Worm (Caenorhabditis elegans) whole organism, midembryonic: ENCODE measurements around the gene F08F8.6.

Experiments used
- T22C8.4 ChIP-seq: fragments of 200-800 bp; sonication (Bioruptor generic); IDR thresholded peaks from 2 replicates; pipeline ENCODE4 v1.3.6; 2022; ENCODE audit warnings: missing genetic modification characterization, missing compliant biosample characterization
- cog-1 ChIP-seq: sonication (generic microtip); optimal IDR thresholded peaks from 2 replicates; lab custom pipeline; 2016; ENCODE audit warnings: missing genetic modification characterization, missing compliant biosample characterization
- flt-1 ChIP-seq: fragments of 200-800 bp; sonication (Bioruptor generic); IDR thresholded peaks from 2 replicates; pipeline ENCODE4 v1.3.6; 2022; ENCODE audit warnings: missing genetic modification characterization, missing compliant biosample characterization
- klf-2 ChIP-seq: fragments of 200-800 bp; sonication (Bioruptor generic); conservative IDR thresholded peaks from 2 replicates; pipeline ENCODE4 v1.3.6; 2022; ENCODE audit warnings: missing genetic modification reagents, missing genetic modification characterization, missing compliant biosample characterization
- med-1 ChIP-seq: sonication (generic microtip); optimal IDR thresholded peaks from 2 replicates; lab custom pipeline; 2017; ENCODE audit warnings: missing genetic modification characterization, mild to moderate bottlenecking, missing compliant biosample characterization, antibody characterized with exemption, missing genetic modification reagents; ENCODE audit not compliant: insufficient read depth
- ref-1 ChIP-seq: fragments of 200-800 bp; sonication (Bioruptor generic); conservative IDR thresholded peaks from 2 replicates; pipeline ENCODE4 v1.3.6; 2022; ENCODE audit warnings: missing genetic modification reagents, missing genetic modification characterization, missing compliant biosample characterization
- tab-1 ChIP-seq: fragments of 200-800 bp; sonication (Bioruptor generic); IDR thresholded peaks from 2 replicates; pipeline ENCODE4 v1.3.6; 2022; ENCODE audit warnings: missing genetic modification characterization, missing compliant biosample characterization
- ztf-23 ChIP-seq: fragments of 200-800 bp; sonication (Bioruptor generic); IDR thresholded peaks from 2 replicates; pipeline ENCODE4 v1.3.6; 2022; ENCODE audit warnings: missing genetic modification reagents, missing genetic modification characterization, missing compliant biosample characterization
- ztf-29 ChIP-seq: fragments of 200-800 bp; sonication (Bioruptor generic); IDR thresholded peaks from 2 replicates; pipeline ENCODE4 v1.3.6; 2022; ENCODE audit warnings: missing genetic modification reagents, missing genetic modification characterization, missing compliant biosample characterization

F08F8.6 gene

DNA sequence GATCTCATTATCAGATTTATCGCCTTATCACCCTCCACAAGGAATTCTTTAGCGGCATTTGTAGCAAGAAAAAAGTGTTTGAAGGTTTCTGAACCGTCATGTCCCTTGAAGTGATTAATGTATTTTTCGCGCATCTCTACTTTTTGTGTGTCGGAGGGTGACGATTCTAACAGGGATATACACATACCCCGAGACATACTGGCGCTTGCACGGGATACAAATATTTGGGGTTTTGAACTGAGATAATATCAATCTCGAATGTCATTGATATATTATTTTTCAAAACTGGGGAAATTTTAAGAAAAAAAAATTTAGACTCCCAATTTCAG, 37.9 kb upstream of the F08F8.6 start:
- no peak for TF ChIP-seq tab-1 (GFP tag; lab: Robert Waterston, UW)

DNA sequence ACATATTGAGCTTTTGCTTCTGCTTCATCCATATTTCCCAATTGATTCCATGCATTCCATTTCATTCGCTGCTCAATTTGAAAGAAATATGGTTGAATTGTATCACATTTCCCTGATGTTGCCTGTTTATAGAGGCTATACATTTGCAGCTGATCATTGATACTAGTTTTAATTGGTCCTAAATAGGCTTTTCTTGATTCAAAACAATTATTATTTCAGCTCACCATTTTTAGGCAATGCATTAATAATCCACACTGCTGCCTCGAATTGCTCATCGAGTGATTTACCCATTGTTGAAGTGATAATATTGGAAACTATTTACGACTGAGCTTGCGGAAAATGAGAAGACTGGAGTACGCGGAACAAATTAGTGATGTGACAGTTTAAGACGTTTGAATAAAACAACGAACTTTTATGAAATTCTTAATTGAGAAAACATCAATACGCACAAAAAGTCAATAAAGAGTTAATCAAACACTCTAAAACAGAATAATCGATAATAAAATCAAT, 34.8 kb upstream of the F08F8.6 start, which contains the start of gene acbp-4:
TSS of gene acbp-4 (minus strand) at position 510 of the 510 bp plus-strand sequence.
- TF ChIP-seq cog-1 (tag; lab: Kevin White, UChicago) (no peak), ztf-29 (no peak), tab-1 (GFP tag; lab: Robert Waterston, UW) (no peak)

ce11 chrIII:7310662-7311340, 32.7 kb upstream of the F08F8.6 start, which contains the start of the genes F56C9.6 and F56C9.3:
TSS of gene F56C9.6 (minus strand) at chrIII:7310773.
TSS of gene F56C9.3 (plus strand) at chrIII:7311290.
- TF ChIP-seq T22C8.4 (GFP tag; lab: Robert Waterston, UW) (no peak), ztf-29 (no peak), tab-1 (GFP tag; lab: Robert Waterston, UW) (no peak), flt-1 (GFP tag; lab: Robert Waterston, UW) (no peak), med-1 (GFP tag; lab: Kevin White, UChicago) (no peak), ref-1 (GFP tag; lab: Robert Waterston, UW) (no peak), cog-1 (tag; lab: Kevin White, UChicago) (no peak)

DNA sequence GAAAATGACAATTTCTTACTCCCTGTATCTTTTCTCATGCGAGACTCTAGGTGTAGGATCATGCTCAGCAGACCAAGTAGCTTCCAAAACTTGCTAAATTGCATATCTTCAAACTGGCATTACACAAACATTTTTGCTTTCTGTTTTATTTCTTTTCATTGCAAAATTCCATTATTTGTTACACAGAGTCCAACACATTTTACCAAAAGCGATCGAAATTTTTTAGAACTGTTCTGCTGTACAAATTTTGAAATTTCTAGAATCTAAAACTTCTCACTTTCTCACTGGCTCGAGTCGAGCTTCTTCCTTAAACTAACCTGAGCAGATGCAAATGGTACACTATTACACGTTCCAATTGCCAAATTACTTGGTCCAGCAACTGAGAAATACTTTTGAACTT, 29.0 kb upstream of the F08F8.6 start:
- TF ChIP-seq klf-2 (no peak), flt-1 (GFP tag; lab: Robert Waterston, UW) (no peak), ref-1 (GFP tag; lab: Robert Waterston, UW) (no peak), T22C8.4 (GFP tag; lab: Robert Waterston, UW) (no peak), cog-1 (tag; lab: Kevin White, UChicago) (no peak), med-1 (GFP tag; lab: Kevin White, UChicago) (no peak), tab-1 (GFP tag; lab: Robert Waterston, UW) (no peak), ztf-29 (no peak), ztf-23 (GFP tag; lab: Robert Waterston, UW) (no peak)

ce11 chrIII:7314927-7315547, 28.5 kb upstream of the F08F8.6 start, which contains the start of gene nspg-6:
TSS of gene nspg-6 (minus strand) at chrIII:7314977.
- TF ChIP-seq flt-1 (GFP tag; lab: Robert Waterston, UW) (no peak), ztf-23 (GFP tag; lab: Robert Waterston, UW) (no peak), cog-1 (tag; lab: Kevin White, UChicago) (no peak), ref-1 (GFP tag; lab: Robert Waterston, UW) (no peak), klf-2 (no peak), med-1 (GFP tag; lab: Kevin White, UChicago) (no peak), ztf-29 (no peak), tab-1 (GFP tag; lab: Robert Waterston, UW) (no peak), T22C8.4 (GFP tag; lab: Robert Waterston, UW) (no peak)

DNA sequence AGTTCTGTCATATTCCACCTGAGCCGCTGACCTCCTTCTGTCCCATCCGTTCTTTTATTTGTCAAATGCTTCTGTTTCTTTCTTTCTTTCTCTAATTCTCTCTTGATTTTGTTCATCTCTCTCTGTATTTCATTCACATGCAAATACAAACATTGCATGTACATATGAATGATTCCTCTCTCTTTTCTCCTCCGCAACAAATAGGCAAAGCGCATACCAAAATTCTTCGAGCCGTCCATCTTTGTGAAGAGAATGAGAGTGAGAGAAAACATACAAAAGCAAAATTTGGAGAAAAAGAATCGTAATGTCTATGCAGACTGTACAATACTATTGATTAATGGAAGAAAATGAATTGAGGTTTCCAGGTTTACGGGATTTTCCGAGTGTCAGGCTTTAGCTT, 26.1 kb upstream of the F08F8.6 start:
- TF ChIP-seq ztf-29 (no peak), cog-1 (tag; lab: Kevin White, UChicago) (peak; percentile 7)

DNA sequence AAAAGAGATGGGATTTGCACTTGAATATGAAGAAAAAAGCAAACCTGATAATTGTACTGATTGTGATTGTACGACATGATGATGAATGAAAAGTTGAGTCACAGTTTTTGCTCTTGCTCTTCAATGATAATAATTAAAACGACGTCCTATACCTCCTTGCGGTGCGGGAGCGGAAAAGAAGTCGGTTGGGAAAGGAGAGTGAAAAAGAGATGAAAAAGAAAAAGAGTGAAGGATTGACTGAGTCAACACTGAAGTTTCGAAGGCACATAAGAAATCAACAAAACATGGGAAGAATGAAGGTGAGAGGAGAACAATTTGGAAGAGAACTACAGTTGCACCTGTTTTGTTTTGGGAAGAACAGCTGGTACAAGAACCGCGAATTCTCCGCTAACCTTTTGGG, 24.1 kb upstream of the F08F8.6 start, which contains the start of gene F56C9.8:
TSS of gene F56C9.8 (minus strand) at position 120 of the 400 bp plus-strand sequence.
- TF ChIP-seq klf-2 (no peak), cog-1 (tag; lab: Kevin White, UChicago) (no peak), tab-1 (GFP tag; lab: Robert Waterston, UW) (no peak), ztf-29 (no peak), ref-1 (GFP tag; lab: Robert Waterston, UW) (no peak), med-1 (GFP tag; lab: Kevin White, UChicago) (no peak), T22C8.4 (GFP tag; lab: Robert Waterston, UW) (no peak), flt-1 (GFP tag; lab: Robert Waterston, UW) (no peak), ztf-23 (GFP tag; lab: Robert Waterston, UW) (no peak)

ce11 chrIII:7322018-7322417, 21.5 kb upstream of the F08F8.6 start:
- TF ChIP-seq tab-1 (GFP tag; lab: Robert Waterston, UW) (no peak), ztf-23 (GFP tag; lab: Robert Waterston, UW) (no peak), flt-1 (GFP tag; lab: Robert Waterston, UW) (no peak), klf-2 (no peak), med-1 (GFP tag; lab: Kevin White, UChicago) (no peak), T22C8.4 (GFP tag; lab: Robert Waterston, UW) (no peak), ref-1 (GFP tag; lab: Robert Waterston, UW) (no peak), cog-1 (tag; lab: Kevin White, UChicago) (no peak), ztf-29 (no peak)

- TF ChIP-seq med-1 (GFP tag; lab: Kevin White, UChicago) (no peak), tab-1 (GFP tag; lab: Robert Waterston, UW) (no peak), ref-1 (GFP tag; lab: Robert Waterston, UW) (no peak), klf-2 (no peak), T22C8.4 (GFP tag; lab: Robert Waterston, UW) (no peak), cog-1 (tag; lab: Kevin White, UChicago) (no peak), flt-1 (GFP tag; lab: Robert Waterston, UW) (no peak), ztf-29 (no peak), ztf-23 (GFP tag; lab: Robert Waterston, UW) (no peak)
Measured at ce11 chrIII:7323331-7323730, 20.2 kb upstream of the F08F8.6 start.
